Worm (Caenorhabditis elegans) whole organism, late embryonic: Measurements from ENCODE around the gene T10C6.15.
A peak's percentile ranks its signal among the peaks of the same experiment; 100 is the strongest.

ENCODE experiments used
- C08G9.2 ChIP-seq: sonication (generic microtip); optimal IDR thresholded peaks from 2 replicates; lab custom pipeline; 2016; ENCODE audit warnings: mild to moderate bottlenecking, missing genetic modification characterization, moderate library complexity, missing compliant biosample characterization
- F13H6.1 ChIP-seq: sonication (generic microtip); optimal IDR thresholded peaks from 2 replicates; lab custom pipeline; 2016; ENCODE audit warnings: missing genetic modification characterization, missing compliant biosample characterization
- K02D7.2 ChIP-seq: sonication (generic microtip); optimal IDR thresholded peaks from 2 replicates; lab custom pipeline; 2017; ENCODE audit warnings: mild to moderate bottlenecking, missing genetic modification characterization, missing compliant biosample characterization
- K09A11.1 ChIP-seq: sonication (generic microtip); optimal IDR thresholded peaks from 2 replicates; lab custom pipeline; 2017; ENCODE audit warnings: antibody characterized with exemption, mild to moderate bottlenecking, missing genetic modification characterization, missing compliant biosample characterization; ENCODE audit not compliant: insufficient read depth
- T23F11.4 ChIP-seq: fragments of 200-800 bp; sonication (Bioruptor generic); optimal IDR thresholded peaks from 2 replicates; lab custom pipeline; 2018; ENCODE audit warnings: mild to moderate bottlenecking, missing genetic modification characterization, missing compliant biosample characterization
- ahr-1 ChIP-seq: sonication (generic microtip); optimal IDR thresholded peaks from 2 replicates; lab custom pipeline; 2016; ENCODE audit warnings: missing genetic modification characterization, missing compliant biosample characterization
- ama-1 ChIP-seq: fragments of 150-350 bp; optimal IDR thresholded peaks from 2 replicates; lab custom pipeline; 2014
- ceh-14 ChIP-seq: sonication (generic microtip); optimal IDR thresholded peaks from 2 replicates; lab custom pipeline; 2016; ENCODE audit warnings: missing genotype, missing genetic modification characterization, missing compliant biosample characterization
- ceh-19 ChIP-seq: fragments of 200-800 bp; sonication (Bioruptor generic); optimal IDR thresholded peaks from 2 replicates; lab custom pipeline; 2018; ENCODE audit warnings: mild to moderate bottlenecking, missing genetic modification characterization, missing compliant biosample characterization
- ceh-22 ChIP-seq: sonication (generic microtip); optimal IDR thresholded peaks from 2 replicates; lab custom pipeline; 2017; ENCODE audit warnings: missing biosample characterization, missing genetic modification characterization
- ceh-34 ChIP-seq: sonication (generic microtip); optimal IDR thresholded peaks from 2 replicates; lab custom pipeline; 2016; ENCODE audit warnings: mild to moderate bottlenecking, missing genetic modification characterization, missing compliant biosample characterization
- ceh-6 ChIP-seq: fragments of 200-800 bp; sonication (Bioruptor generic); optimal IDR thresholded peaks from 2 replicates; lab custom pipeline; 2018; ENCODE audit warnings: mild to moderate bottlenecking, missing genetic modification characterization, missing compliant biosample characterization
- ceh-9 ChIP-seq: sonication (generic microtip); optimal IDR thresholded peaks from 2 replicates; lab custom pipeline; 2016; ENCODE audit warnings: mild to moderate bottlenecking, missing genetic modification characterization, inconsistent platforms, missing compliant biosample characterization
- dve-1 ChIP-seq: sonication (generic microtip); optimal IDR thresholded peaks from 2 replicates; lab custom pipeline; 2017; ENCODE audit warnings: antibody characterized with exemption, mild to moderate bottlenecking, missing genetic modification characterization, missing compliant biosample characterization
- elt-2 ChIP-seq: sonication (generic microtip); optimal IDR thresholded peaks from 2 replicates; lab custom pipeline; 2016; ENCODE audit warnings: missing genetic modification reagents, missing genetic modification characterization, missing compliant biosample characterization
- ets-4 ChIP-seq: sonication (generic microtip); optimal IDR thresholded peaks from 2 replicates; lab custom pipeline; 2016; ENCODE audit warnings: missing genetic modification characterization, missing compliant biosample characterization
- fax-1 ChIP-seq: sonication (generic microtip); optimal IDR thresholded peaks from 2 replicates; lab custom pipeline; 2016; ENCODE audit warnings: missing genotype, missing genetic modification characterization, missing compliant biosample characterization
- fkh-10 ChIP-seq: fragments of 150-350 bp; optimal IDR thresholded peaks from 2 replicates; lab custom pipeline; 2014; ENCODE audit warnings: missing biosample characterization, missing genetic modification reagents, missing genetic modification characterization
- gmeb-2 ChIP-seq: sonication (generic microtip); optimal IDR thresholded peaks from 2 replicates; lab custom pipeline; 2016; ENCODE audit warnings: missing genetic modification characterization, inconsistent platforms, missing compliant biosample characterization
- hlh-15 ChIP-seq: sonication (generic microtip); optimal IDR thresholded peaks from 2 replicates; lab custom pipeline; 2016; ENCODE audit warnings: missing genetic modification characterization, missing compliant biosample characterization
- hlh-30 ChIP-seq: sonication (generic microtip); optimal IDR thresholded peaks from 2 replicates; lab custom pipeline; 2017; ENCODE audit warnings: antibody characterized with exemption, missing genetic modification characterization, missing compliant biosample characterization; ENCODE audit not compliant: insufficient read depth
- hlh-8 ChIP-seq: sonication (generic microtip); optimal IDR thresholded peaks from 2 replicates; lab custom pipeline; 2016; ENCODE audit warnings: missing genotype, missing genetic modification characterization, missing compliant biosample characterization
- lim-6 ChIP-seq: sonication (generic microtip); optimal IDR thresholded peaks from 2 replicates; lab custom pipeline; 2016; ENCODE audit warnings: missing genetic modification characterization, missing compliant biosample characterization
- lin-11 ChIP-seq: fragments of 200-800 bp; sonication (Bioruptor generic); optimal IDR thresholded peaks from 2 replicates; lab custom pipeline; 2018; ENCODE audit warnings: mild to moderate bottlenecking, missing genetic modification characterization, missing compliant biosample characterization
- madf-2 ChIP-seq: sonication (generic microtip); optimal IDR thresholded peaks from 2 replicates; lab custom pipeline; 2017; ENCODE audit warnings: missing genetic modification characterization, missing compliant biosample characterization
- nfya-1 ChIP-seq: sonication (generic microtip); optimal IDR thresholded peaks from 2 replicates; lab custom pipeline; 2017; ENCODE audit warnings: missing genetic modification characterization, mild to moderate bottlenecking, missing compliant biosample characterization, antibody characterized with exemption, moderate library complexity
- nhr-232 ChIP-seq: sonication (generic microtip); optimal IDR thresholded peaks from 2 replicates; lab custom pipeline; 2016; ENCODE audit warnings: missing genetic modification characterization, missing compliant biosample characterization
- npax-4 ChIP-seq: sonication (generic microtip); optimal IDR thresholded peaks from 2 replicates; lab custom pipeline; 2016; ENCODE audit warnings: missing genetic modification characterization, missing compliant biosample characterization
- odd-2 ChIP-seq: sonication (generic microtip); optimal IDR thresholded peaks from 2 replicates; lab custom pipeline; 2017; ENCODE audit warnings: antibody characterized with exemption, mild to moderate bottlenecking, missing genetic modification characterization, missing compliant biosample characterization
- pag-3 ChIP-seq: sonication (generic microtip); optimal IDR thresholded peaks from 2 replicates; lab custom pipeline; 2016; ENCODE audit warnings: missing compliant biosample characterization, missing genetic modification characterization, borderline replicate concordance
- pha-2 ChIP-seq: sonication (generic microtip); optimal IDR thresholded peaks from 2 replicates; lab custom pipeline; 2017; ENCODE audit warnings: mild to moderate bottlenecking, missing genetic modification characterization, missing compliant biosample characterization
- pha-4 ChIP-seq: fragments of 150-350 bp; optimal IDR thresholded peaks from 2 replicates; lab custom pipeline; 2018; ENCODE audit warnings: missing biosample characterization, missing genetic modification reagents, missing genetic modification characterization
- pqm-1 ChIP-seq: sonication (generic microtip); optimal IDR thresholded peaks from 2 replicates; lab custom pipeline; 2016; ENCODE audit warnings: missing genetic modification characterization, missing compliant biosample characterization
- pros-1 ChIP-seq: fragments of 150-350 bp; optimal IDR thresholded peaks from 2 replicates; lab custom pipeline; 2014; ENCODE audit warnings: missing biosample characterization, missing genetic modification reagents, missing genetic modification characterization
- ref-2 ChIP-seq: sonication (generic microtip); optimal IDR thresholded peaks from 2 replicates; lab custom pipeline; 2016; ENCODE audit warnings: missing genetic modification characterization, missing compliant biosample characterization
- rnt-1 ChIP-seq: sonication (generic microtip); optimal IDR thresholded peaks from 2 replicates; lab custom pipeline; 2016; ENCODE audit warnings: missing genetic modification characterization, missing compliant biosample characterization
- sox-4 ChIP-seq: sonication (generic microtip); optimal IDR thresholded peaks from 2 replicates; lab custom pipeline; 2017; ENCODE audit warnings: mild to moderate bottlenecking, missing genetic modification characterization, inconsistent platforms, missing compliant biosample characterization
- syd-9 ChIP-seq: sonication (generic microtip); optimal IDR thresholded peaks from 2 replicates; lab custom pipeline; 2016; ENCODE audit warnings: mild to moderate bottlenecking, missing genetic modification characterization, moderate library complexity, missing compliant biosample characterization
- tbx-7 ChIP-seq: sonication (generic microtip); optimal IDR thresholded peaks from 2 replicates; lab custom pipeline; 2016; ENCODE audit warnings: missing genotype, missing genetic modification characterization, missing compliant biosample characterization
- ttx-3 ChIP-seq: sonication (generic microtip); optimal IDR thresholded peaks from 2 replicates; lab custom pipeline; 2016; ENCODE audit warnings: missing genetic modification reagents, missing genetic modification characterization, missing compliant biosample characterization
- unc-42 ChIP-seq: sonication (generic microtip); optimal IDR thresholded peaks from 2 replicates; lab custom pipeline; 2016; ENCODE audit warnings: missing genotype, missing genetic modification characterization, missing compliant biosample characterization
- unc-55 ChIP-seq: sonication (generic microtip); optimal IDR thresholded peaks from 2 replicates; lab custom pipeline; 2017; ENCODE audit warnings: missing biosample characterization, missing genetic modification reagents, missing genetic modification characterization
- unc-86 ChIP-seq: sonication (generic microtip); optimal IDR thresholded peaks from 2 replicates; lab custom pipeline; 2016; ENCODE audit warnings: missing genetic modification characterization, missing compliant biosample characterization

Gene T10C6.15

DNA sequence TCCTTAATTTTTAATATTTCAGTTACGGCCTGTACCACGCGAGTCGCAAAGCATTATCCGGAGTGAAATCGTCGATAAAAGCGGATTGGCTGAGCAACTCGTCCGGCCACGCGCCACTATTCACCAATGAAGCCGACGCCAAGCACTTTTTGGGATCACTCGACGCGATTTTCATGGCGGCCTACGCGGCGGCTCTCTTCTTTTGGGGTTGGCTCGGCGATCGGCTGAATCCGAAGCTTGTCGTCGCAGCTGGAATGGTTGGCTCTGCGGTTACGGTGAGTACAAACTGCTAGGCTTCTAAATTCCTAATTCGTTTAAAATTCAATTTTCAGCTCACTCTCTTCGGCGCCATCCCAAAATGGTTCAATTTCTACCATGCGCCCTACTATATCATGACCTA lies 20.8 kb downstream of the T10C6.15 start:
- TF ChIP-seq nfya-1: no peak
- TF ChIP-seq K02D7.2 (tag; lab: Kevin White, UChicago): no peak
- no peak for TF ChIP-seq ceh-9 (tag; lab: Kevin White, UChicago)
- no peak for TF ChIP-seq pros-1 (tag; lab: Kevin White, UChicago)
- no peak for TF ChIP-seq elt-2 (tag; lab: Kevin White, UChicago)
- TF ChIP-seq, all 69 proteins: peak for 0

DNA sequence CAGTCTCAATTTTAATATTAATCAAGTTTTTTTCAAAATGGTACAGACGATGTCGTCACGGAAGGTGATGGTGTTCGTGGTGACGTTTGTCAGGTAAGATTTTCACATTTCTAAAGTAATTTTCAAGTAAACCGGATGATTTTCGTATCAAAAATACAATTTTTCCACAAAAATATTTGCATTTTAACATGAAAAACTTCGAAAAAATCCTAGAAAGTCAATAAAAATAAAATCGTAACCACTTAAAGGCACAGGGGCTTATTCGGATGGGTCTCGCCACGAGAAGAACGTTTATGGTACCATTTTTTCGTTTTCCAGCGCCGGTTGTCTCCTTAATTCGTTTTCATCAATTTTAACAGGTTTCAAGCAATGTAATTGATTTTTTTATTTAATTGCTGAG lies 21.4 kb downstream of the T10C6.15 start, which contains the start of gene T10C6.6:
Gene T10C6.6 (plus strand): TSS at position 27 of the 400 bp plus-strand sequence.
- TF ChIP-seq hlh-30 (tag; lab: Kevin White, UChicago) (no peak), T23F11.4 (GFP tag; lab: Kevin White, UChicago) (no peak), lim-6 (tag; lab: Kevin White, UChicago) (no peak), elt-2 (tag; lab: Kevin White, UChicago) (peak; percentile 44)

DNA sequence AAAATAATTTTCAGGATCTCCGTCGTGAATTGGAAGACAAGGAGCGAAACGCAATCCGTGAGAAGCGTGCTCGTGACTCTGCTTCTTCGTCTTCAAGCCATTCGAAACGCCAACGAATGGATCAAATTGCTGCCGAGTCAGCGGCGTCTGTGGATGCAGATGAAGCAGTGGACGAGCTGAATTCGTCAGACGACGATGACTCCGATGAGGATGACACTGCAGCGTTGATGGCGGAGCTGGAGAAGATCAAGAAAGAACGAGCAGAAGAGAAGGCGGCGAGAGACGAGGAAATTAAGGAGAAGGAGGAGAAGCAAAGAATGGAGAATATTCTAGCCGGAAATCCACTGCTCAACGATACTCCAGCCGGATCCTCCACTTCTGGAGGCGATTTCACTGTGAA lies 22.2 kb downstream of the T10C6.15 start:
- TF ChIP-seq lin-11 (tag; lab: Kevin White, UChicago) (no peak), pqm-1 (no peak), F13H6.1 (tag; lab: Kevin White, UChicago) (no peak), fkh-10 (GFP tag; lab: Kevin White, UChicago) (no peak), K09A11.1 (tag; lab: Kevin White, UChicago) (no peak), dve-1 (tag; lab: Kevin White, UChicago) (no peak), sox-4 (tag; lab: Kevin White, UChicago) (no peak)

DNA sequence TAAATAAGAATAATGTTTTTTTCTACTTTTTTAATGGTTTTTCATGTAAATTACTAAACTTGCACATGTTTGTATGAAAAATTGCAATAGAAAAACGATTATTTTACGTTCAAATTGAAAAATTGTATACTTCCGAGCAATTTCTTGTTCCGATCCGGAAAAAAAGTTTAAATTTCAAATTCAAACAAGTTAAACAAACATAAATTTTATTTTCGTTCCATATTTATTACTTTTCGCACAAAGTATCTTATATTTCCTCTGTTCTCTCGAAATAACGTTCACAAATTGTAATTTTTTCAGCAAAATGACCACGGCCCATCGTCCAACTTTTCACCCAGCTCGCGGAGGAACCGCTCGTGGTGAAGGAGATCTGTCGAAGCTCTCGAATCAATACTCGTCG lies 22.7 kb downstream of the T10C6.15 start, which contains the start of gene cwc-15:
Gene cwc-15 (plus strand): TSS at position 301 of the 400 bp plus-strand sequence.
- TF ChIP-seq pha-4 (tag; lab: Kevin White, UChicago): no peak
- TF ChIP-seq syd-9 (tag; lab: Kevin White, UChicago): no peak
- TF ChIP-seq odd-2 (tag; lab: Kevin White, UChicago): no peak
- TF ChIP-seq ceh-6: no peak
- TF ChIP-seq ama-1 (lab: Kevin White, UChicago): no peak
- TF ChIP-seq pag-3 (tag; lab: Kevin White, UChicago): no peak
- no peak for TF ChIP-seq madf-2 (tag; lab: Kevin White, UChicago)

DNA sequence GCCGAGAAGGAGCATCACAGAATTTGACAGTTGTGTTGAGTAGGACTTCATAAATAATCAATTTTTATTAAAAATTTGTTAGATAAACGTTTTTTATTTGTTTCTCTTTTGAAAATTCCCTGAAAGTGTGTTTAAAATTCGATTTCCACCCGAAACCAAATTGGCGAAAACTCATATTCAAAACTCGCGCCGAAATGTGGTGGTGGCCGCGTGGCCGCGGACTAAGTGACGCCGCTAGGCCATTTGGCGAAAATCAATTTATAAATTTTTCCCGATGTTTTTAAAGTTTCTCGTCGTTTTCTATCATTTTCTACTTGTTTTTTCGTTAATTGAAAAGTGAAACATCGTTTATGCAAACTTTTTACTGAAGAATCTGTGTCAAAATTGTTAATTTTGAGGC lies 23.1 kb downstream of the T10C6.15 start:
- TF ChIP-seq tbx-7 (tag; lab: Kevin White, UChicago) (peak; percentile 85), ceh-34 (peak; percentile 57), ceh-22 (tag; lab: Kevin White, UChicago) (no peak), nhr-232 (no peak), pag-3 (tag; lab: Kevin White, UChicago) (no peak), hlh-8 (tag; lab: Kevin White, UChicago) (peak; percentile 74), npax-4 (tag; lab: Kevin White, UChicago) (no peak), K02D7.2 (tag; lab: Kevin White, UChicago) (no peak), fax-1 (tag; lab: Kevin White, UChicago) (peak; percentile 43), unc-55 (GFP tag; lab: Kevin White, UChicago) (no peak), ttx-3 (tag; lab: Kevin White, UChicago) (no peak), rnt-1 (tag; lab: Kevin White, UChicago) (peak; percentile 28), unc-86 (tag; lab: Kevin White, UChicago) (no peak), elt-2 (tag; lab: Kevin White, UChicago) (peak; percentile 38), C08G9.2 (peak; percentile 94), unc-42 (peak; percentile 58), pha-2 (tag; lab: Kevin White, UChicago) (no peak), ahr-1 (tag; lab: Kevin White, UChicago) (no peak), lim-6 (tag; lab: Kevin White, UChicago) (peak; percentile 57), ceh-19 (no peak), ref-2 (tag; lab: Kevin White, UChicago) (peak; percentile 53), T23F11.4 (GFP tag; lab: Kevin White, UChicago) (no peak), odd-2 (tag; lab: Kevin White, UChicago) (no peak), pqm-1 (no peak), gmeb-2 (tag; lab: Kevin White, UChicago) (peak; percentile 23), fkh-10 (GFP tag; lab: Kevin White, UChicago) (no peak), ets-4 (tag; lab: Kevin White, UChicago) (peak; percentile 72), hlh-15 (tag; lab: Kevin White, UChicago) (no peak), ceh-14 (peak; percentile 72), dve-1 (tag; lab: Kevin White, UChicago) (no peak)
